Worm (Caenorhabditis elegans) whole organism, late embryonic: Measurements from ENCODE around the gene C10E2.5.

Experiments used
- C08G9.2 ChIP-seq: sonication (generic microtip); optimal IDR thresholded peaks from 2 replicates; lab custom pipeline; 2016; ENCODE audit warnings: mild to moderate bottlenecking, missing genetic modification characterization, moderate library complexity, missing compliant biosample characterization
- F13H6.1 ChIP-seq: sonication (generic microtip); optimal IDR thresholded peaks from 2 replicates; lab custom pipeline; 2016; ENCODE audit warnings: missing genetic modification characterization, missing compliant biosample characterization
- T23F11.4 ChIP-seq: fragments of 200-800 bp; sonication (Bioruptor generic); optimal IDR thresholded peaks from 2 replicates; lab custom pipeline; 2018; ENCODE audit warnings: mild to moderate bottlenecking, missing genetic modification characterization, missing compliant biosample characterization
- Y22D7AL.16 ChIP-seq: sonication (generic microtip); optimal IDR thresholded peaks from 2 replicates; lab custom pipeline; 2016; ENCODE audit warnings: missing genetic modification characterization, missing compliant biosample characterization
- ama-1 ChIP-seq: fragments of 150-350 bp; optimal IDR thresholded peaks from 2 replicates; lab custom pipeline; 2014
- ceh-2 ChIP-seq: sonication (generic microtip); optimal IDR thresholded peaks from 2 replicates; lab custom pipeline; 2016; ENCODE audit warnings: missing genotype, missing genetic modification characterization, missing compliant biosample characterization
- ceh-31 ChIP-seq: sonication (generic microtip); optimal IDR thresholded peaks from 2 replicates; lab custom pipeline; 2016; ENCODE audit warnings: missing genetic modification characterization, missing compliant biosample characterization
- ceh-34 ChIP-seq: sonication (generic microtip); optimal IDR thresholded peaks from 2 replicates; lab custom pipeline; 2016; ENCODE audit warnings: mild to moderate bottlenecking, missing genetic modification characterization, missing compliant biosample characterization
- ceh-45 ChIP-seq: fragments of 200-800 bp; sonication (Bioruptor generic); IDR thresholded peaks from 2 replicates; pipeline ENCODE4 v1.3.6; 2022; ENCODE audit warnings: missing genetic modification reagents, missing genetic modification characterization, missing compliant biosample characterization
- ceh-48 ChIP-seq: sonication (generic microtip); optimal IDR thresholded peaks from 2 replicates; lab custom pipeline; 2016; ENCODE audit warnings: missing genetic modification characterization, inconsistent platforms, missing compliant biosample characterization
- ceh-6 ChIP-seq: fragments of 200-800 bp; sonication (Bioruptor generic); optimal IDR thresholded peaks from 2 replicates; lab custom pipeline; 2018; ENCODE audit warnings: mild to moderate bottlenecking, missing genetic modification characterization, missing compliant biosample characterization
- dve-1 ChIP-seq: sonication (generic microtip); optimal IDR thresholded peaks from 2 replicates; lab custom pipeline; 2017; ENCODE audit warnings: antibody characterized with exemption, mild to moderate bottlenecking, missing genetic modification characterization, missing compliant biosample characterization
- elt-2 ChIP-seq: sonication (generic microtip); optimal IDR thresholded peaks from 2 replicates; lab custom pipeline; 2016; ENCODE audit warnings: missing genetic modification reagents, missing genetic modification characterization, missing compliant biosample characterization
- elt-4 ChIP-seq: sonication (generic microtip); optimal IDR thresholded peaks from 2 replicates; lab custom pipeline; 2016; ENCODE audit warnings: missing genetic modification characterization, missing compliant biosample characterization
- eyg-1 ChIP-seq: sonication (generic microtip); optimal IDR thresholded peaks from 2 replicates; lab custom pipeline; 2016; ENCODE audit warnings: missing genotype, missing genetic modification characterization, missing compliant biosample characterization
- fkh-10 ChIP-seq: fragments of 150-350 bp; optimal IDR thresholded peaks from 2 replicates; lab custom pipeline; 2014; ENCODE audit warnings: missing biosample characterization, missing genetic modification reagents, missing genetic modification characterization
- hlh-13 ChIP-seq: fragments of 200-800 bp; sonication (Bioruptor generic); optimal IDR thresholded peaks from 2 replicates; lab custom pipeline; 2018; ENCODE audit warnings: mild to moderate bottlenecking, missing genetic modification characterization, missing compliant biosample characterization
- lin-11 ChIP-seq: fragments of 200-800 bp; sonication (Bioruptor generic); optimal IDR thresholded peaks from 2 replicates; lab custom pipeline; 2018; ENCODE audit warnings: mild to moderate bottlenecking, missing genetic modification characterization, missing compliant biosample characterization
- madf-2 ChIP-seq: sonication (generic microtip); optimal IDR thresholded peaks from 2 replicates; lab custom pipeline; 2017; ENCODE audit warnings: missing genetic modification characterization, missing compliant biosample characterization
- nfya-1 ChIP-seq: sonication (generic microtip); optimal IDR thresholded peaks from 2 replicates; lab custom pipeline; 2017; ENCODE audit warnings: missing genetic modification characterization, mild to moderate bottlenecking, missing compliant biosample characterization, antibody characterized with exemption, moderate library complexity
- nhr-11 ChIP-seq: fragments of 150-350 bp; optimal IDR thresholded peaks from 2 replicates; lab custom pipeline; 2014; ENCODE audit warnings: missing biosample characterization, missing genetic modification characterization
- pag-3 ChIP-seq: sonication (generic microtip); optimal IDR thresholded peaks from 2 replicates; lab custom pipeline; 2016; ENCODE audit warnings: missing compliant biosample characterization, missing genetic modification characterization, borderline replicate concordance
- pat-9 ChIP-seq: fragments of 200-800 bp; sonication (Bioruptor generic); optimal IDR thresholded peaks from 2 replicates; lab custom pipeline; 2018; ENCODE audit warnings: mild to moderate bottlenecking, missing genetic modification characterization, moderate library complexity, missing compliant biosample characterization
- pax-1 ChIP-seq: fragments of 150-350 bp; optimal IDR thresholded peaks from 2 replicates; lab custom pipeline; 2014; ENCODE audit warnings: missing biosample characterization, missing genetic modification characterization
- pha-2 ChIP-seq: sonication (generic microtip); optimal IDR thresholded peaks from 2 replicates; lab custom pipeline; 2017; ENCODE audit warnings: mild to moderate bottlenecking, missing genetic modification characterization, missing compliant biosample characterization
- ref-2 ChIP-seq: sonication (generic microtip); optimal IDR thresholded peaks from 2 replicates; lab custom pipeline; 2016; ENCODE audit warnings: missing genetic modification characterization, missing compliant biosample characterization
- rnt-1 ChIP-seq: sonication (generic microtip); optimal IDR thresholded peaks from 2 replicates; lab custom pipeline; 2016; ENCODE audit warnings: missing genetic modification characterization, missing compliant biosample characterization
- sox-4 ChIP-seq: sonication (generic microtip); optimal IDR thresholded peaks from 2 replicates; lab custom pipeline; 2017; ENCODE audit warnings: mild to moderate bottlenecking, missing genetic modification characterization, inconsistent platforms, missing compliant biosample characterization
- tbx-2 ChIP-seq: sonication (generic microtip); optimal IDR thresholded peaks from 2 replicates; lab custom pipeline; 2016; ENCODE audit warnings: missing genetic modification characterization, missing compliant biosample characterization
- unc-3 ChIP-seq, 2 experiments: fragments of 200-800 bp in 1 of 2; sonication (Bioruptor generic) in 1 of 2; sonication (generic microtip) in 1 of 2; conservative IDR thresholded peaks in 1 of 2; optimal IDR thresholded peaks in 1 of 2; 2 replicates each; pipeline versions ENCODE4 v1.3.6 to Lab custom; 2016 to 2022; ENCODE audit warnings: missing compliant biosample characterization in 2 of 2, missing genetic modification characterization in 2 of 2, missing genetic modification reagents in 1 of 2
- unc-55 ChIP-seq: sonication (generic microtip); optimal IDR thresholded peaks from 2 replicates; lab custom pipeline; 2017; ENCODE audit warnings: missing biosample characterization, missing genetic modification reagents, missing genetic modification characterization
- unc-86 ChIP-seq: sonication (generic microtip); optimal IDR thresholded peaks from 2 replicates; lab custom pipeline; 2016; ENCODE audit warnings: missing genetic modification characterization, missing compliant biosample characterization
- ztf-16 ChIP-seq: sonication (generic microtip); optimal IDR thresholded peaks from 2 replicates; lab custom pipeline; 2017; ENCODE audit warnings: missing genetic modification characterization, missing compliant biosample characterization

Gene C10E2.5

ce11 chrX:16796826-16797225, 42.5 kb upstream of the C10E2.5 start (continued):
- no peak for TF ChIP-seq T23F11.4 (GFP tag; lab: Kevin White, UChicago)
- TF ChIP-seq F13H6.1 (tag; lab: Kevin White, UChicago): peak; percentile 53
- TF ChIP-seq madf-2 (tag; lab: Kevin White, UChicago): peak; percentile 17
- TF ChIP-seq, all 69 proteins: peak for 19

DNA sequence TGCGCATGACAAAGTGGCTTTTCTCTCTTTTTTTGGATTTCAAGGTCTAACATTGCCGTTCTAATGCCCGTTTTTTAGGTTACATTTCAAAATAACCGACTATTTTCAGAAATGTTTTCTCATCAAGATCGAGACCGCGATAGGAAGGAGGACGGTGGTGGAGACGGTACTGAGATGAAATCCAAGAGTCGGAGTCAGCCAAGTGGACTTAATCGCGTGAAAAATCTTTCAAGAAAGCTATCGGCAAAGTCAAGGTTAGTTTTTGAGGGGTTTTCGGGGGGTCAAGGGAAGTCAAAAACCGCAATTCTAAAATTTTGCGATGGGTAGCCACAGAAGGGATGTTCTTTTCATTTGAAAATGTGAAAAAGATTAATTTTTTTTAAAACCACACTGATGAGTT, 41.6 kb upstream of the C10E2.5 start, which contains the start of gene aak-2:
TSS of gene aak-2 (plus strand) at position 110 of the 400 bp plus-strand sequence.
- TF ChIP-seq ceh-34 (no peak), rnt-1 (tag; lab: Kevin White, UChicago) (peak; percentile 30)

- TF ChIP-seq F13H6.1 (tag; lab: Kevin White, UChicago): no peak
These were observed 39.1 kb upstream of the C10E2.5 start for ce11 chrX:16793470-16793869.

DNA sequence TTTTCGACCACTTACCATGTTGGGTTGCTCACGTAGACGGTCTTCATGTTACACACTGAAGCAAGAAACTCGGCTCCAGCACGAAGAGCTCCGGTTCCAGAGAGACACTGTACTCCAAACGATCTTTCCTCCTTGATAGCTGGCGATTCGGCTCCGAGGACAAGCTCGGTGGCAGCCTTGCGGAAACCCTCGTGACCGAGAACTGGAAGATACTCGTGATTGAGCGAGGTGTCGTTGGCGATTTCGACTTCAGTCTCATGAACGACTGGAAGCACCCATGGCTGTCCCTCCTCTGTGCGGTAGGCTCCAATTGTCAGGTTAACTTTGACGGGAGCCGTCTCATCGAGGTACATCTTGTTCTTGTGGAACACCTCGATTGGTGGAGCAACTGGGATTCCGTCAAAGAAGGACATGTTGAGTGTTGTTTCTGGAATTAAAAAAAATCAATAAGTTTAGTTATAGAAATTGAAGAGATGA, 38.4 kb upstream of the C10E2.5 start, which contains the start of gene got-1.2:
TSS of gene got-1.2 (minus strand) at position 427 of the 477 bp plus-strand sequence.
- TF ChIP-seq ztf-16: no peak
- no peak for TF ChIP-seq unc-3 (GFP tag; conservative IDR thresholded peaks at IDR 0.05; lab: Robert Waterston, UW)
- no peak for TF ChIP-seq unc-3 (tag; optimal IDR thresholded peaks at IDR 0.05; lab: Kevin White, UChicago)
- TF ChIP-seq fkh-10: no peak
- TF ChIP-seq sox-4 (tag; lab: Kevin White, UChicago): no peak
- TF ChIP-seq unc-55 (GFP tag; lab: Kevin White, UChicago): no peak
- TF ChIP-seq lin-11 (tag; lab: Kevin White, UChicago): no peak
- TF ChIP-seq pax-1 (tag; lab: Kevin White, UChicago): no peak
- TF ChIP-seq unc-86: no peak
- TF ChIP-seq eyg-1 (tag; lab: Kevin White, UChicago): no peak
- TF ChIP-seq nfya-1: no peak
- TF ChIP-seq T23F11.4 (GFP tag; lab: Kevin White, UChicago): no peak
- TF ChIP-seq ceh-2 (tag; lab: Kevin White, UChicago): no peak
- TF ChIP-seq pha-2: no peak
- TF ChIP-seq, all 69 proteins: peak for 0

DNA sequence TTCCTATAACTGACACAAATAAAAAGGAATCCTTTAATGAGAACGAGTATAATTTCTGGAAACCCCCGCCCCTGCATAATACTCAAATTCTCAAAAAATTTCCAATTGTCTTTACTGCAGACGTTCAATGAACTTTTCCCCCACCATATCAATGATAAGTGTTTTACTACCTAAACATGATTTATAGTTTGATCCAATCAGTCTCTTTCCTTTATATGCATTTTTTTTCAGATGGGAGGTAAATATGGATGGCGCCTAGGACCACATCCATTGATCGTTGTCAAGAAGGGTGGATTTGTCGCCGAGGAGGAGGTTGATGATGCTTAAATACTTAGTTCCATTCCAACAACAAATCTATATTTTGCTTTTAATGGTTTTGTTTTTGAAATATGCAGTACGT, 32.8 kb upstream of the C10E2.5 start:
- no peak for TF ChIP-seq ceh-48 (tag; lab: Kevin White, UChicago)
- TF ChIP-seq pag-3 (tag; lab: Kevin White, UChicago): no peak

DNA sequence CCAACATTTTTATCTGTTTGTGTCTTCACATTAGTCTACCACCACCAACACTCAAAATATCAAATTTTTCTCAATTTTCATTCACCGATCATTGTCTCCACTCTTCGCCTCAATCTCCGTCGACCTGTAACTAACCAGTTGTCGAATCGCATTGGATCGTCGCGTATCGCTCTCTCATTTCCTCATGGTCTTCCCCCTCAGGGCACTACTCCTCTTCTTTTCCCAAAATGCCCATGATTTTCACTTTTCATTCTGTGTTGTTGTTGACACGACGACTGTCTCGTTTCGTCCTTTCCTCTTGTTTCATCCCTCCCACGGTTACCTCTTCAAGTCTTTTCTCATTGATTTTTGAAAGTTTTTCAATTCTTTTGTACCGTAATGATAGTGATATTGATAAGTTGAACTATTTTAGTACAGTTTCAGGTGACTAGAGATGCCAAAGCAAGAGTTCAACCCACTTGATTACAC, 31.7 kb upstream of the C10E2.5 start, which contains the start of gene T01C8.2:
TSS of gene T01C8.2 (plus strand) at position 418 of the 468 bp plus-strand sequence.
- no peak for TF ChIP-seq hlh-13 (GFP tag; lab: Kevin White, UChicago)
- TF ChIP-seq unc-55 (GFP tag; lab: Kevin White, UChicago): no peak
- no peak for TF ChIP-seq dve-1 (tag; lab: Kevin White, UChicago)
- no peak for TF ChIP-seq ceh-45 (GFP tag; lab: Robert Waterston, UW)
- TF ChIP-seq Y22D7AL.16 (tag; lab: Kevin White, UChicago): no peak
- no peak for TF ChIP-seq ceh-31 (tag; lab: Kevin White, UChicago)
- no peak for TF ChIP-seq T23F11.4 (GFP tag; lab: Kevin White, UChicago)
- no peak for TF ChIP-seq pha-2
- TF ChIP-seq elt-2 (tag; lab: Kevin White, UChicago): no peak
- TF ChIP-seq ama-1 (lab: Kevin White, UChicago): no peak
- no peak for TF ChIP-seq C08G9.2 (tag; lab: Kevin White, UChicago)
- TF ChIP-seq ref-2 (tag; lab: Kevin White, UChicago): no peak
- TF ChIP-seq elt-4: no peak
- TF ChIP-seq tbx-2 (tag; lab: Kevin White, UChicago): no peak
- TF ChIP-seq nhr-11 (tag; lab: Kevin White, UChicago): no peak
- no peak for TF ChIP-seq pat-9 (tag; lab: Kevin White, UChicago)
- TF ChIP-seq ceh-6 (GFP tag; lab: Kevin White, UChicago): no peak
